Worm (Caenorhabditis elegans) whole organism, early embryonic: ENCODE data around the gene ddx-23.

Source experiments
- B0310.2 ChIP-seq: sonication (generic microtip); optimal IDR thresholded peaks from 2 replicates; lab custom pipeline; 2016; ENCODE audit warnings: mild to moderate bottlenecking, missing genetic modification characterization, missing compliant biosample characterization
- aly-1 ChIP-seq: sonication (generic microtip); optimal IDR thresholded peaks from 2 replicates; lab custom pipeline; 2016; ENCODE audit warnings: missing genetic modification characterization, missing compliant biosample characterization
- ama-1 ChIP-seq: fragments of 150-350 bp; optimal IDR thresholded peaks from 2 replicates; lab custom pipeline; 2014
- ceh-13 ChIP-seq: fragments of 200-800 bp; sonication (Bioruptor generic); optimal IDR thresholded peaks from 2 replicates; lab custom pipeline; 2018; ENCODE audit warnings: mild to moderate bottlenecking, missing genetic modification characterization, missing compliant biosample characterization
- ceh-36 ChIP-seq: sonication (generic microtip); optimal IDR thresholded peaks from 2 replicates; lab custom pipeline; 2016; ENCODE audit warnings: missing genetic modification characterization, inconsistent platforms, missing compliant biosample characterization
- flt-1 ChIP-seq: fragments of 200-800 bp; sonication (Bioruptor generic); IDR thresholded peaks from 2 replicates; pipeline ENCODE4 v1.3.6; 2022; ENCODE audit warnings: missing genetic modification characterization, missing compliant biosample characterization
- pes-1 ChIP-seq: fragments of 200-800 bp; sonication (Bioruptor generic); IDR thresholded peaks from 2 replicates; pipeline ENCODE4 v1.3.6; 2022; ENCODE audit warnings: missing genetic modification reagents, missing genetic modification characterization, missing compliant biosample characterization
- scrt-1 ChIP-seq: fragments of 200-800 bp; sonication (Bioruptor generic); IDR thresholded peaks from 2 replicates; pipeline ENCODE4 v1.3.6; 2022; ENCODE audit warnings: missing genetic modification characterization, missing compliant biosample characterization
- sea-1 ChIP-seq: fragments of 200-800 bp; sonication (Bioruptor generic); conservative IDR thresholded peaks from 2 replicates; pipeline ENCODE4 v1.3.6; 2022; ENCODE audit warnings: missing genetic modification characterization, missing compliant biosample characterization
- tbx-11 ChIP-seq: fragments of 200-800 bp; sonication (Bioruptor generic); IDR thresholded peaks from 2 replicates; pipeline ENCODE4 v1.3.6; 2022; ENCODE audit warnings: missing genetic modification characterization, missing compliant biosample characterization
- tra-4 ChIP-seq: sonication (generic microtip); optimal IDR thresholded peaks from 2 replicates; lab custom pipeline; 2017; ENCODE audit warnings: missing genetic modification characterization, missing compliant biosample characterization

ce11 chrIII:5875418-5875702 lies 22.3 kb upstream of the ddx-23 start:
- TF ChIP-seq ceh-36 (tag; lab: Kevin White, UChicago) = no peak
- TF ChIP-seq tra-4 (tag; lab: Kevin White, UChicago) = no peak
- no peak for TF ChIP-seq tbx-11 (GFP tag; lab: Robert Waterston, UW)
- TF ChIP-seq aly-1 (tag; lab: Kevin White, UChicago) = no peak
- TF ChIP-seq ama-1 (lab: Kevin White, UChicago) = no peak
- TF ChIP-seq scrt-1 (GFP tag; lab: Robert Waterston, UW) = no peak
- TF ChIP-seq sea-1 (GFP tag; lab: Robert Waterston, UW) = no peak
- no peak for TF ChIP-seq B0310.2 (tag; lab: Kevin White, UChicago)
- no peak for TF ChIP-seq ceh-13 (GFP tag; lab: Kevin White, UChicago)
- no peak for TF ChIP-seq pes-1 (GFP tag; lab: Robert Waterston, UW)
- no peak for TF ChIP-seq flt-1
